Worm (Caenorhabditis elegans): Measurements from ENCODE around the gene srv-11.

DNA sequence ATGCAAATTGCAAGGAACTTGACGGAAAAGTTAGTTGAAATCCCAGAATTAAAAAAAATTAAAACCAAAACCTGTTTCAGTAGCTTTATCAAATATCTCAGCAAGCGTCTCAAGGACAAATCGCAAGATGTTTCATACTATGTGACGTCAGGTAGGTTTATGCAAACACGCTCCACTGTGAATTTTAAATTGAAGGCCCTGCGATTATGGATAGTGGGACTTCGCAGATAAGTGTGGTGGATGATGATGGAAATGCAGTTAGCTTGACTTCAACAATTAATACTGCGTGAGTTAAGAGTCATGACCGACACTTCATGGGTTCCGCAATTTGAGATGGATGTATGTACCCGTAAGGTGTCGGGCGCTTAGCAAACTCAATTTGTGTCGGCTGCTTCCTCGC lies 21.6 kb downstream of the srv-11 start:
- TF ChIP-seq nhr-237 (tag; optimal IDR thresholded peaks at IDR 0.05), result no peak
- no peak for TF ChIP-seq elt-2 (tag; optimal IDR thresholded peaks at IDR 0.05)
- TF ChIP-seq fos-1 (tag; optimal IDR thresholded peaks at IDR 0.05), result no peak
- TF ChIP-seq R02D3.7 (tag; optimal IDR thresholded peaks at IDR 0.05), result no peak
- TF ChIP-seq nhr-43 (tag; optimal IDR thresholded peaks at IDR 0.05; ENCODE audit: poor library complexity, severe bottlenecking), result no peak
- no peak for TF ChIP-seq unc-62 (GFP tag; optimal IDR thresholded peaks at IDR 0.05)
- no peak for TF ChIP-seq fkh-2 (tag; optimal IDR thresholded peaks at IDR 0.05)
- TF ChIP-seq ztf-4 (tag; optimal IDR thresholded peaks at IDR 0.05), result no peak
- TF ChIP-seq nhr-23 (tag; optimal IDR thresholded peaks at IDR 0.05), result no peak
- no peak for TF ChIP-seq ama-1 (optimal IDR thresholded peaks at IDR 0.05)
- TF ChIP-seq ztf-11 (tag; optimal IDR thresholded peaks at IDR 0.05), result no peak
- no peak for TF ChIP-seq nhr-25 (tag; optimal IDR thresholded peaks at IDR 0.05)
